Fruit fly (Drosophila melanogaster) whole organism, embryonic: Measurements from ENCODE around the gene CG33258.

Experiments
- ATbp ChIP-seq: fragments of 200-800 bp; sonication (Bioruptor generic); optimal IDR thresholded peaks from 2 replicates; lab custom pipeline; 2017; ENCODE audit warnings: missing biosample characterization, mild to moderate bottlenecking, missing genetic modification characterization, missing genetic modification reagents
- Aef1 ChIP-seq: fragments of 200-800 bp; sonication (Bioruptor generic); IDR thresholded peaks from 3 replicates; pipeline ENCODE4 v1.3.6; 2022; ENCODE audit warnings: missing biosample characterization, missing genetic modification characterization
- CG10431 ChIP-seq: fragments of 200-800 bp; sonication (Bioruptor generic); optimal IDR thresholded peaks from 3 replicates; lab custom pipeline; 2018; ENCODE audit warnings: missing biosample characterization, mild to moderate bottlenecking, missing genetic modification characterization
- CG10979 ChIP-seq: fragments of 200-800 bp; sonication (Bioruptor generic); optimal IDR thresholded peaks from 2 replicates; lab custom pipeline; 2018; ENCODE audit warnings: missing biosample characterization, mild to moderate bottlenecking, missing genetic modification characterization, moderate library complexity
- CG11247 ChIP-seq: fragments of 200-800 bp; sonication (Bioruptor generic); IDR thresholded peaks from 2 replicates; pipeline ENCODE4 v1.3.6; 2022; ENCODE audit warnings: missing biosample characterization, missing genetic modification characterization
- CG12104 ChIP-seq: fragments of 200-800 bp; sonication (Bioruptor generic); optimal IDR thresholded peaks from 3 replicates; lab custom pipeline; 2016; ENCODE audit warnings: missing biosample characterization, missing genetic modification characterization
- CG13894 ChIP-seq: fragments of 200-800 bp; sonication (Bioruptor generic); optimal IDR thresholded peaks from 3 replicates; lab custom pipeline; 2018; ENCODE audit warnings: missing biosample characterization, mild to moderate bottlenecking, missing genetic modification characterization, moderate library complexity
- CG14441 ChIP-seq: fragments of 200-800 bp; sonication (Bioruptor generic); IDR thresholded peaks from 2 replicates; pipeline ENCODE4 v1.3.6; 2022; ENCODE audit warnings: missing biosample characterization, missing genetic modification characterization
- CG14965 ChIP-seq: fragments of 200-800 bp; sonication (Bioruptor generic); optimal IDR thresholded peaks from 2 replicates; lab custom pipeline; 2016; ENCODE audit warnings: missing biosample characterization, missing genetic modification characterization, borderline replicate concordance
- CG15479 ChIP-seq: fragments of 200-800 bp; sonication (Bioruptor generic); optimal IDR thresholded peaks from 3 replicates; lab custom pipeline; 2019; ENCODE audit warnings: missing biosample characterization, mild to moderate bottlenecking, missing genetic modification characterization, moderate library complexity
- CG1603 ChIP-seq: fragments of 200-800 bp; sonication (Bioruptor generic); optimal IDR thresholded peaks from 2 replicates; lab custom pipeline; 2019; ENCODE audit warnings: missing biosample characterization, mild to moderate bottlenecking, missing genetic modification characterization, moderate library complexity
- CG17568 ChIP-seq: fragments of 200-800 bp; sonication (Bioruptor generic); optimal IDR thresholded peaks from 2 replicates; lab custom pipeline; 2018; ENCODE audit warnings: missing biosample characterization, mild to moderate bottlenecking, missing genetic modification characterization, moderate library complexity
- CG2199 ChIP-seq: fragments of 200-800 bp; sonication (Bioruptor generic); IDR thresholded peaks from 3 replicates; pipeline ENCODE4 v1.3.6; 2022; ENCODE audit warnings: missing biosample characterization, missing genetic modification characterization
- CG31441 ChIP-seq: fragments of 200-800 bp; sonication (Bioruptor generic); IDR thresholded peaks from 2 replicates; pipeline ENCODE4 v1.3.6; 2022; ENCODE audit warnings: missing biosample characterization, missing genetic modification characterization
- CG34422 ChIP-seq: fragments of 200-800 bp; sonication (Bioruptor generic); IDR thresholded peaks from 3 replicates; pipeline ENCODE4 v1.3.6; 2022; ENCODE audit warnings: missing biosample characterization, missing genetic modification characterization
- CG8281 ChIP-seq: fragments of 200-800 bp; sonication (Bioruptor generic); optimal IDR thresholded peaks from 2 replicates; lab custom pipeline; 2018; ENCODE audit warnings: missing biosample characterization, mild to moderate bottlenecking, missing genetic modification characterization, moderate library complexity
- CG9727 ChIP-seq: fragments of 200-800 bp; sonication (Bioruptor generic); optimal IDR thresholded peaks from 3 replicates; lab custom pipeline; 2017; ENCODE audit warnings: missing biosample characterization, mild to moderate bottlenecking, missing genetic modification characterization
- CoRest ChIP-seq: fragments of 200-800 bp; sonication (Bioruptor generic); optimal IDR thresholded peaks from 3 replicates; lab custom pipeline; 2018; ENCODE audit warnings: missing biosample characterization, mild to moderate bottlenecking, missing genetic modification characterization, moderate library complexity
- Gug ChIP-seq: fragments of 200-800 bp; sonication (Bioruptor generic); IDR thresholded peaks from 4 replicates; pipeline ENCODE4 v1.3.6; 2022; ENCODE audit warnings: missing biosample characterization, missing genetic modification characterization
- H2.0 ChIP-seq: fragments of 200-800 bp; sonication (Bioruptor generic); IDR thresholded peaks from 2 replicates; pipeline ENCODE4 v1.3.6; 2022; ENCODE audit warnings: missing biosample characterization, missing genetic modification characterization
- HLH3B ChIP-seq: fragments of 200-800 bp; sonication (Bioruptor generic); IDR thresholded peaks from 2 replicates; pipeline ENCODE4 v1.3.6; 2022; ENCODE audit warnings: missing biosample characterization, missing genetic modification characterization
- Hand ChIP-seq: fragments of 200-800 bp; sonication (Bioruptor generic); optimal IDR thresholded peaks from 2 replicates; lab custom pipeline; 2017; ENCODE audit warnings: mild to moderate bottlenecking, missing biosample characterization, missing genetic modification reagents, missing genetic modification characterization
- Hmr ChIP-seq: fragments of 200-800 bp; sonication (Bioruptor generic); optimal IDR thresholded peaks from 3 replicates; lab custom pipeline; 2017; ENCODE audit warnings: mild to moderate bottlenecking, missing biosample characterization, missing genetic modification reagents, missing genetic modification characterization
- Hr3 ChIP-seq: fragments of 200-800 bp; sonication (Bioruptor generic); optimal IDR thresholded peaks from 3 replicates; lab custom pipeline; 2016; ENCODE audit warnings: missing biosample characterization, missing genetic modification characterization
- Hr51 ChIP-seq, 2 experiments: fragments of 200-800 bp; sonication (Bioruptor generic); optimal IDR thresholded peaks; 2 replicates in 1 of 2; 3 replicates in 1 of 2; lab custom pipeline; 2016 to 2018; ENCODE audit warnings: missing biosample characterization in 2 of 2, missing genetic modification characterization in 2 of 2, mild to moderate bottlenecking in 1 of 2, moderate library complexity in 1 of 2
- NC2α ChIP-seq: fragments of 200-800 bp; sonication (Bioruptor generic); optimal IDR thresholded peaks from 2 replicates; lab custom pipeline; 2016; ENCODE audit warnings: missing biosample characterization, missing genetic modification characterization
- Oaz ChIP-seq: fragments of 200-800 bp; sonication (Bioruptor generic); IDR thresholded peaks from 2 replicates; pipeline ENCODE4 v1.3.6; 2022; ENCODE audit warnings: missing biosample characterization, missing genetic modification characterization
- Oli ChIP-seq: fragments of 200-800 bp; sonication (Bioruptor generic); optimal IDR thresholded peaks from 2 replicates; lab custom pipeline; 2018; ENCODE audit warnings: missing biosample characterization, mild to moderate bottlenecking, missing genetic modification characterization, moderate library complexity
- Opbp ChIP-seq: fragments of 200-800 bp; sonication (Bioruptor generic); IDR thresholded peaks from 3 replicates; pipeline ENCODE4 v1.3.6; 2022; ENCODE audit warnings: missing biosample characterization, missing genetic modification characterization; ENCODE audit not compliant: partially characterized antibody
- Rfx ChIP-seq: fragments of 200-800 bp; sonication (Bioruptor generic); IDR thresholded peaks from 2 replicates; pipeline ENCODE4 v1.3.6; 2022; ENCODE audit warnings: missing biosample characterization, missing genetic modification characterization
- Sox100B ChIP-seq: fragments of 200-800 bp; sonication (Bioruptor generic); optimal IDR thresholded peaks from 3 replicates; lab custom pipeline; 2018; ENCODE audit warnings: missing biosample characterization, mild to moderate bottlenecking, missing genetic modification characterization
- br ChIP-seq: fragments of >200 bp; optimal IDR thresholded peaks from 2 replicates; lab custom pipeline; 2017
- chm ChIP-seq: fragments of 200-800 bp; sonication (Bioruptor generic); IDR thresholded peaks from 2 replicates; pipeline ENCODE4 v1.3.6; 2022; ENCODE audit warnings: missing biosample characterization, missing genetic modification characterization
- crp ChIP-seq, 2 experiments: fragments of 200-800 bp; sonication (Bioruptor generic); optimal IDR thresholded peaks; 2 replicates in 1 of 2; 3 replicates in 1 of 2; lab custom pipeline; 2017; ENCODE audit warnings: missing biosample characterization in 2 of 2, missing genetic modification characterization in 2 of 2, mild to moderate bottlenecking in 1 of 2, moderate library complexity in 1 of 2
- exex ChIP-seq: fragments of 200-800 bp; sonication (Bioruptor generic); optimal IDR thresholded peaks from 4 replicates; lab custom pipeline; 2018; ENCODE audit warnings: missing biosample characterization, mild to moderate bottlenecking, missing genetic modification characterization, moderate library complexity
- grn ChIP-seq: fragments of 200-800 bp; sonication (Bioruptor generic); optimal IDR thresholded peaks from 3 replicates; lab custom pipeline; 2017; ENCODE audit warnings: missing biosample characterization, missing genetic modification characterization
- jigr1 ChIP-seq: fragments of 200-800 bp; sonication (Bioruptor generic); IDR thresholded peaks from 3 replicates; pipeline ENCODE4 v1.3.6; 2022; ENCODE audit warnings: missing biosample characterization, missing genetic modification characterization
- luna ChIP-seq: fragments of 200-800 bp; sonication (Bioruptor generic); optimal IDR thresholded peaks from 2 replicates; lab custom pipeline; 2016; ENCODE audit warnings: missing biosample characterization, missing genetic modification characterization
- mld ChIP-seq: fragments of 200-800 bp; sonication (Bioruptor generic); IDR thresholded peaks from 3 replicates; pipeline ENCODE4 v1.3.6; 2022; ENCODE audit warnings: missing biosample characterization, missing genetic modification characterization; ENCODE audit not compliant: partially characterized antibody
- pros ChIP-seq: fragments of 200-800 bp; sonication (Bioruptor generic); optimal IDR thresholded peaks from 3 replicates; lab custom pipeline; 2019; ENCODE audit warnings: missing biosample characterization, mild to moderate bottlenecking, missing genetic modification characterization, moderate library complexity
- ro ChIP-seq: fragments of 200-800 bp; sonication (Bioruptor generic); IDR thresholded peaks from 2 replicates; pipeline ENCODE4 v1.3.6; 2022; ENCODE audit warnings: missing biosample characterization, missing genetic modification characterization
- sc ChIP-seq, 3 experiments: fragments of >200 bp in 2 of 3; fragments of 200-800 bp in 1 of 3; sonication (Bioruptor generic) in 1 of 3; optimal IDR thresholded peaks; 2 replicates in 2 of 3; 3 replicates in 1 of 3; lab custom pipeline; 2017; ENCODE audit warnings: mild to moderate bottlenecking in 1 of 3, missing biosample characterization in 1 of 3, missing genetic modification characterization in 1 of 3, missing genetic modification reagents in 1 of 3
- scrt ChIP-seq: fragments of 200-800 bp; sonication (Bioruptor generic); optimal IDR thresholded peaks from 2 replicates; lab custom pipeline; 2018; ENCODE audit warnings: missing biosample characterization, mild to moderate bottlenecking, missing genetic modification characterization, moderate library complexity
- sens-2 ChIP-seq: fragments of 200-800 bp; sonication (Bioruptor generic); IDR thresholded peaks from 2 replicates; pipeline ENCODE4 v1.3.6; 2022; ENCODE audit warnings: missing biosample characterization, missing genetic modification characterization
- seq ChIP-seq: fragments of 200-800 bp; sonication (Bioruptor generic); IDR thresholded peaks from 2 replicates; pipeline ENCODE4 v1.3.6; 2022; ENCODE audit warnings: missing biosample characterization, missing genetic modification characterization
- tio ChIP-seq: fragments of 200-800 bp; sonication (Bioruptor generic); optimal IDR thresholded peaks from 2 replicates; lab custom pipeline; 2017; ENCODE audit warnings: missing biosample characterization, missing genetic modification characterization, inconsistent platforms
- twi ChIP-seq: fragments of 200-800 bp; optimal IDR thresholded peaks from 2 replicates; lab custom pipeline; 2019; ENCODE audit warnings: missing biosample characterization, mild to moderate bottlenecking, missing genetic modification characterization, moderate library complexity
- usp ChIP-seq: fragments of >200 bp; optimal IDR thresholded peaks from 2 replicates; lab custom pipeline; 2017; ENCODE audit warnings: missing biosample characterization, missing genetic modification characterization
- wdn ChIP-seq: fragments of 200-800 bp; sonication (Bioruptor generic); IDR thresholded peaks from 2 replicates; pipeline ENCODE4 v1.3.6; 2022; ENCODE audit warnings: missing biosample characterization, missing genetic modification characterization

CG33258 gene

dm6 chr3L:16128481-16128972 is 46.2 kb downstream of the CG33258 start, which contains the start of gene Pgm1 (continued):
- TF ChIP-seq CG15479 (GFP tag; lab: Kevin White, UChicago) = peak; percentile 75
- TF ChIP-seq ATbp (GFP tag; lab: Kevin White, UChicago) = peak; percentile 71
- TF ChIP-seq CG10431 = no peak
- peak; percentile 47 for TF ChIP-seq CG11247
- TF ChIP-seq chm (GFP tag; lab: Robert Waterston, UW) = 0 out of 2 replicates have a peak, but pooled peaks have one; percentile 45
- peak; percentile 76 for TF ChIP-seq CG9727 (GFP tag; lab: Kevin White, UChicago)
- TF ChIP-seq CG17568 = no peak
- TF ChIP-seq Gug (GFP tag; lab: Robert Waterston, UW) = peak; percentile 71
- TF ChIP-seq wdn = peak; percentile 63
- peak; percentile 22 for TF ChIP-seq CG12104 (GFP tag; lab: Kevin White, UChicago)
- TF ChIP-seq CoRest (tag; lab: Kevin White, UChicago) = peak; percentile 71
- peak; percentile 97 for TF ChIP-seq exex (tag; lab: Kevin White, UChicago)
- no peak for TF ChIP-seq sens-2 (GFP tag; lab: Robert Waterston, UW)
- peak in 1 of 2 experiments; percentile 84 for TF ChIP-seq Hr51 (GFP tag; optimal IDR thresholded peaks at IDR 0.05; lab: Kevin White, UChicago)
- peak; percentile 51 for TF ChIP-seq Sox100B (GFP tag; lab: Kevin White, UChicago)
- TF ChIP-seq Oaz (GFP tag; lab: Robert Waterston, UW) = peak; percentile 66; the same call in 1 of the 2 replicates
- peak; percentile 80 for TF ChIP-seq Hr3 (GFP tag; lab: Kevin White, UChicago)
- peak; percentile 53 for TF ChIP-seq tio (GFP tag; lab: Kevin White, UChicago)
- TF ChIP-seq CG31441 = peak; percentile 65
- TF ChIP-seq br (lab: Kevin White, UChicago) = no peak
- no peak for TF ChIP-seq ro (GFP tag; lab: Robert Waterston, UW)
- TF ChIP-seq CG10979 (tag; lab: Kevin White, UChicago) = peak; percentile 79
- peak; percentile 78 for TF ChIP-seq CG14441
- peak; percentile 79 for TF ChIP-seq NC2α (GFP tag; lab: Kevin White, UChicago)
- TF ChIP-seq CG13894 = no peak
- TF ChIP-seq Oli = peak; percentile 85
- TF ChIP-seq mld (GFP tag; lab: Robert Waterston, UW) = no peak
- peak; percentile 95 for TF ChIP-seq CG1603 (tag; lab: Kevin White, UChicago)
- peak; percentile 33 for TF ChIP-seq pros (GFP tag; lab: Kevin White, UChicago)
- TF ChIP-seq crp (GFP tag; optimal IDR thresholded peaks at IDR 0.05; lab: Kevin White, UChicago) = peak in 1 of 2 experiments; percentile 63
- TF ChIP-seq Rfx (GFP tag; lab: Robert Waterston, UW) = peak; percentile 85
- peak; percentile 68 for TF ChIP-seq H2.0 (GFP tag; lab: Robert Waterston, UW)
- TF ChIP-seq scrt (GFP tag; lab: Kevin White, UChicago) = peak; percentile 80
- TF ChIP-seq usp (GFP tag; lab: Kevin White, UChicago) = no peak
- TF ChIP-seq Opbp (GFP tag; lab: Robert Waterston, UW) = no peak
- peak; percentile 77 for TF ChIP-seq Hand

- TF ChIP-seq seq (GFP tag; lab: Robert Waterston, UW) (no peak), luna (no peak), Hr3 (GFP tag; lab: Kevin White, UChicago) (no peak), Aef1 (GFP tag; lab: Robert Waterston, UW) (peak; percentile 7; the same call in 1 of the 3 replicates), grn (GFP tag; lab: Kevin White, UChicago) (no peak), CG2199 (GFP tag; lab: Robert Waterston, UW) (0 out of 3 replicates have a peak, but pooled peaks have one; percentile 17), tio (GFP tag; lab: Kevin White, UChicago) (peak; percentile 33), Hmr (GFP tag; lab: Kevin White, UChicago) (peak; percentile 4), twi (tag; lab: Kevin White, UChicago) (no peak), CG8281 (tag; lab: Kevin White, UChicago) (no peak), CG34422 (GFP tag; lab: Robert Waterston, UW) (peak; percentile 68; the same call in 2 of the 3 replicates), sc (optimal IDR thresholded peaks at IDR 0.05; lab: Kevin White, UChicago) (no peak), sc (GFP tag; optimal IDR thresholded peaks at IDR 0.05; lab: Kevin White, UChicago) (no peak), HLH3B (peak; percentile 51), CG14965 (GFP tag; lab: Kevin White, UChicago) (no peak), jigr1 (GFP tag; lab: Robert Waterston, UW) (no peak)
These were observed 46.8 kb downstream of the CG33258 start, which contains the start of gene SsRbeta for dm6 chr3L:16128973-16129745. Gene SsRbeta (plus strand): TSS chr3L:16129617.
